Fruit fly (Drosophila melanogaster): ENCODE results near the gene wake.

The wake gene

DNA sequence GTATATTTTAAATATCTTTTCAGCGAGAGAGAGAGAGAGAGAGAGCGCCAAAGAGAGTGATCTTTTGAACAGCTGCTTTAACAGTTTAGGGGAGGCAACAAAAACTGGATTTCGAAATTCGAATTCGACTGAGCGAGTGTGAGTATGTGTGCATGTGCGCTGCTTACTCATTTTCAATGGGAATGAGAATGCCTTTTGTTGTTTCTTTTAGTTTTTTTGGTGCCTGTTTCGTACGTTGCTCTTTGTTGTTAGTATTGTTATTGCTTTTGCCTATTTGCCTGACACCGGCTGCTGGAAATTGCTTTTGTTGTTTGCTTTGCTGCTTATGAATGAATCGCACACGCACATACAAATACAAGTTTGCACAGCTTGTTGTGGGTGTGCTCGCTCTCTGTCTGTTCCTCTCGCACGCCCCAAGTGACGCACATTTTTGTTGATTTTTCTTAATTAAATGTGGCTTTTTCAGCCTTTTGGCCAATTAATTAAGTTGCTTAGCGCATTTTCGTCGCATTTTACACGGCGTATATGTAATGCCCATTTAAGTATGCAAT is 12.7 kb upstream of the wake start:
- TF ChIP-seq CG17801 (GFP tag; optimal IDR thresholded peaks at IDR 0.05; ENCODE audit: partially characterized antibody) = peak; percentile 65

DNA sequence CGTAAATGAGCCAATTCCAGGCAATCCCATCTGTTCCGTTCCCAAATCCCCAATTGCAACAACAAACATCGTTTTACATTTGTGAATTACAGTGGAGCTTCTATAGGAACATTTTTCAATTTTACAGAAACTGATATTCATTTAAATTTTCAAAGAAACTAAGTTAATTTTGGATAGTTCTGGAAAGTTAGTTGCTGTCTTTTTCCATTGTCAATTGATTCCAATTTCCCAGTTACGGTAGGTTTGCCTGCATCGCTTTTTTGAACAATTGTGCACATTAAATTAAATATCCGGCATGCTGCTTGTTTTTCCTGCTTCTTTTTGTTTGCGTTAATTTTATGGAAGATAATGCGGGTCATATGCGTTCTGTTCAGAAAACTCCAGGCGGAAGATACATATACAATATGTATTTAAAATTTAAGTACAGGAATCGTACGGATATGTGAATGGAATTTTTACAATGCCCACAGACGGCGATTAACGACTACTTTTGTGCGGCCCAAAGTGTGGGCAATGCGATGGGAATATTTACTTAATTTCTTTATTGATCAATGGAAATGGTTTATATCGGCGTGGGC is 11.6 kb upstream of the wake start:
- no peak for TF ChIP-seq CG17801 (GFP tag; optimal IDR thresholded peaks at IDR 0.05; ENCODE audit: partially characterized antibody)

DNA sequence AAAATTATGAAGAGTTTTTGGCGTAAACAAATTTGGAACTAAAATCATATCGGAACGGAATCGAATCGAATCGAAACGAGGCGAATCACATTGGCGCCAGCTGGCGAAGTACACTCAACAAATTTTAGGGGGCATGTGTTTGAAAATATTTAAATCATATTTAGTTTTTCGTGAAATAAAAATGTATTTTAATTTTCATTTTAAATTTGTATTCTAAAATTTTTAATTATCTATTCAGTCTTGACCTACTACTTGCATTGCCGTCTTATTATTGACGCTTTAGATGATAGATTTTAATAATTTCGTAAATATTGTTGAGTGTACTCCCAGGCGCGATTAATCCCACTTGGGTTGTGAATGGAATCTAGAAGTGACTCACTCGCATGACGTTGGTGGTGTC is 10.4 kb upstream of the wake start:
- TF ChIP-seq CG17801 (GFP tag; optimal IDR thresholded peaks at IDR 0.05; ENCODE audit: partially characterized antibody) = no peak

DNA sequence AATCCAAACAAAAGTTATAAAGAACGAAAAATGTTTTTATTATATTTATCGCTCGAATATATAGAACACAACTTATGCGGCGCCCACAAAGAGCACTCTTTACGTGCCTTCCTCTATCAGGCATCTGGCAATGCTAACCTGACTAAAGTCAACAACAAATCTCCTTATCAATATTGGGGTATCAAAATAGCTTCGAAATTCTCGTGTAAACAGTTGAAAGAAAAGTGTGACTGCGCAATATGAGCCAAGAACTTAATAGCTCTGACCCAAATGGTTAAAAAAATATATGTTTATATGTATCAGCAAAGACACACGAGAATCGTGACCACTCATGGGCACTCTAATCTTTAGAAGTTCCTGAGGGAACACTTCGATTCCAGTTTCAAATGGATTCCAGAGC is 8.5 kb upstream of the wake start:
- no peak for TF ChIP-seq CG17801 (GFP tag; optimal IDR thresholded peaks at IDR 0.05; ENCODE audit: partially characterized antibody)

DNA sequence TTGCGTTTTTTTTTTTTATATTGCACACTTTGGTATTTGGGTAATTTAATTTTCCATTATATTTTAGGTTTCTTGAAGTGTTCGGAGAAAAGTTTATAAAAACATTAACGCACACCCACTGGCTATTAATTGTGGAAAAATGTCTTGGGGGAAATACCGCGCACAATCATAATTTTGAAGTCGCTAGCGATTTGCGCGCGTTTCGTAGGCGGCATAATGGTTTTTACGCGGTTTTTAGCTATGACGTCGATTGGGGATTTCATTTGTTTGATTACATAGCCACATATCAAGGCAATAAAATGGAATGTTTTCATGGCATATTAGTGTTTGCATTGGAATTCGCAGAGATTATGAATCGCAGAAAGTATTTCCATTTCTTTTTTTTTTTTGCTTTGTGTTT is 7.4 kb upstream of the wake start:
- TF ChIP-seq CG17801 (GFP tag; optimal IDR thresholded peaks at IDR 0.05; ENCODE audit: partially characterized antibody) = no peak

DNA sequence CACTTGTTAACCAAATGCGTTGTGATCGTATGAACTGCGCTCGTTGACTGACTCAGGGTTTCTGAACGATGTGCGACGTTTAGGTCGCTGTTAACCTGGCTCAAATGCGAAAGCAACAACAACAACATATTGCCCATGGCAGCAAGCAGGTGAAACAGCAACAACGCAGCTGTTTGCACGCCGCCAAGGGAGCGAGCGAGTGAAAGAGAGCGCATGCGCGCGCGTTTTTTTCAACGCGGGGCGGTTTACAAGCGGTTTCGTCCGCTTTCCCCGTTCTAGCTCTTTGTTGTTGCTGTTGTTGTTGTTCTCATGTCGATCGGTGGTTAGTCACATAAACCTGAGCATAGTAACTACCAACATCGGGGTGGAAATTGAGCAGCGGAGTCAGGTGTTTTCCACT is 6.6 kb upstream of the wake start:
- no peak for TF ChIP-seq CG17801 (GFP tag; optimal IDR thresholded peaks at IDR 0.05; ENCODE audit: partially characterized antibody)

DNA sequence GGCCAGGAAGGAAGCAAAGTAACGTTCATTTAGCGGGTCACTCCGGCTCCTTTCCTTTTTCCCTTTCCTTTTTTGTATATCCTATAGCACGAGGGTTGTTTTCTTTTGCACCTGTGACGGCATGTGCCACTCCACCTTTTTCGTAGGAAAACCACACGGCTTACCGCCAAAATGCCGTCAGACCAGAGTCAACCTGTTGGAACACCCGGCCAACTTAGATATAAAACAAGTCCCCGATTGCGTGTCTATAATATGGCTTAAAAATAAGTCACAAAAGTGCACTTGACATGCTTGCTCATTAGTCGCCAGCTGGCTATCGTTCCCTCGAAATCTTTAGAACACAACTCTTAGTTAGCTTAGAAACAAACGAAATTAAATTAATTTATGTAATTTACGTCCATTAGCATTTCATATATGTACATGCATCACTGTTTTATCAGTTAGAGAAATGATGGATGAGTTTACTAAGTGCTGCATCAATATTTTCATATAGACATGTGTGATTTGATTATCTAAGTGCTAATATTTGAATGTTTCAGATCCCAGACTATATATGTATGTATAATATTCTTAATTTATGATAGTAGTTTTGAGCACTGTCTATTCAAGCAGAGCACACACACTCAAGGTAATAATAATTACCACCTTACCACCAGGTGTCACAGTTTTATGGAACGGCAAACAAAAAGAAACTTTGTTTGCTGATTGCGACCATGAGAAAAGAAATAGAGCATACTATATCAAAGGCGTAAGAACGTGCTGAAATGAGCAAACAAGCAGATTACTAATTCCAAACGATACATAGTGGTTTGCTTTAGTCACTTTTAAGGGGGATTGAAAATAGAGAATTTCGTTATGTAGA is 4.8 kb upstream of the wake start:
- no peak for TF ChIP-seq CG17801 (GFP tag; optimal IDR thresholded peaks at IDR 0.05; ENCODE audit: partially characterized antibody)

DNA sequence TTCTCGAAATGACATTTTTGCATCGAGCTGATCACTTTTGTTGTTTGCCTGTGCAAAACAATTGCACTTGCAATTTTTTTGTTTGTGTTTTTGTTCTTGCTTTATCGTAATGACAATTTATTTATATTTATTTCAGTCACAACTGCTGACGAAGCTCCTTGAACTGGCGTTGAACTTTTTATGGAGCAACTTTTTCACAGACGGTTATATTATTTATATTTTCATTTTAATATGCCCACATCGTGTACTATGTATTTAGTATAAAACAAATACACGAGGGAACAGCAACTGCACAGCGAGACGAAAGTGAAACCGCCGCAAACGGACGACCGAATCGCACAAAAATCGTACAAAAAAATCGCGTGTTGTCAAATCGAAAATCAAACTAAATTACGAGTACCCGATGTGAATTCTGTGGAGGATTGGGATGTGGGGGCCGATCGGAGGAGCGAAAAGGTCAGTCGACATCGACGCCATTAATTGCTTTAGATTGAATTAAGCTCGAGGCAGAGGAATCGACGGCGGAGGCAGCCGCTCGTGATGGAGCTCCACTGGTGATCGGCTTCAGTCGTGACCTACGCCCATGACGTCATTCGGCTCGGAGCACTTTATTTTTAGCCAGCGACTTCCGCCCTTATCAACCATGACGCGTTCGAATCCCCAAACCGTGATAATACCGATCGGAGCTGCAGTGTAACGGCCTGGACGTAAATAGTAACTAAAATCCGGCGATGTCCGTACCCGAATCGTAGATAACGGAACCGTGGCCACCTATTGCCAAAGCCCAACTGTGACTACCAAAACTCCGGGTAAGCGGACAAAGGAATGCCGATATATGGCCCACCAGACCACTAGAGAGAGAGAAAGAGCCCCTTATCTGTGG is 3.7 kb upstream of the wake start:
- peak; percentile 75 for TF ChIP-seq CG17801 (GFP tag; optimal IDR thresholded peaks at IDR 0.05; ENCODE audit: partially characterized antibody)

DNA sequence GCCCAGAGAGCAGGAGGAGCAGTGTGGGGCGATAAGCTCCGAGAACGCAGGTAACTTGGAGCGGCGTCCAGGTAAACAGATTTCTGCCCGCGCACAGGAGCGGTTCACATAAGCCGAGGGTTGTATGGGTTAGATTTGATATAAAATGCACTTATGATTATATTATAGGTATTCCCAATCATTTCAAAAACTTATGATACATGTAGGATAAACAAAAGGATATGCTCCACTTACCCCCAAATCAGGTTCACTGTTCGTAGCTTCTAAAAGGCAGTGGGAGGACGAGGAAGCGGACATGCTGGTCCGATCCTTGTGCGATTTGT is 3.1 kb upstream of the wake start:
- no peak for TF ChIP-seq CG17801 (GFP tag; optimal IDR thresholded peaks at IDR 0.05; ENCODE audit: partially characterized antibody)

DNA sequence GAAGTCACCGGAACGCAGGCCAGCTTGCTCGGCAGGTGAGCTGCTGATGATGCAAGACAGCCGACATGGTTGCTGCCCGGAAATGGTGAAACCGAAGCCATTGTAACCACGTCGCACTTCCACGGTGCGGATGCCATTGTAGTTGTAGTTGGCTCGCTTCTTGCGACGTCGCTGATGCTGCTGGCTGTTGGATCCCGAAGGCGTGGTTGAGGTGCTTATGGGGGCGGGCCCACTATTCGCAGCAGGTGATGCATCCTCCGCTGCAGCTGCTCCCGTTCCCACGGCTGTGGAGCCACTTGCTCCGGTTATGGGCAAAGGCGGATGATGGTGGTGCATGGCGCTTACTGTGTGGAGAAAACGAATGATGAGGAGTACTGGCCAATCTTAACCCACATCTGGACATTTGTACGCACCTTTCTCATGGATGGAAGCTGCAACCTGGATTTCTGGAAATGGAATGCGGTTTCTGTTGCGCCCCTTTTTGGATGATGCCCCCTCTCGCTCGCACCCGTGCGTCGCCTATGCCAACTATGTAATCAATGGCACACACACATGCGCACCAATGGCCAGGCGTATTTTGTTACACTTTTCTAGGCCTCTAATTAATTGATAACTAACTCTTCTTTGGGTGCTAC is 887 bp upstream of the wake start:
- TF ChIP-seq CG17801 (GFP tag; optimal IDR thresholded peaks at IDR 0.05; ENCODE audit: partially characterized antibody) = no peak

DNA sequence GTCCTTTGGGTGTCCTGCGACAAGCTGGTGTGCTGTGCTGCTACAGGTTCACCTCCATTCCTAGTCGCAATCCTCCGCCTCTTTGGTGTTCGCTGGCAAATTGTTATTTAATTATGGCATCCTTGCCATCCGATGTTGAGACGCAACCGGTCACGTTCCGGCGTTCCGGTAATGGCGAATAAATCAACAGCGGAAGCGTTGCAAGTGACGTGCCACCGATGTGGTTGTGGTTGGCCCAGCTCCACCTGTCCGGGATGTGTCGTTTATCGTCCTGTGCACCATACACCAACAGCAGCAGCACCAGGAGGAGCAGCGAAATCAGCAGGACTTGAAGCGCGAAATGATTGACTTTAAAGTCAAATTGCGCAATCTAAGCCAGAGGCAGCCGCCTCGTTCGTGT is 10.3 kb downstream of the wake start:
- no peak for TF ChIP-seq CG17801 (GFP tag; optimal IDR thresholded peaks at IDR 0.05; ENCODE audit: partially characterized antibody)

DNA sequence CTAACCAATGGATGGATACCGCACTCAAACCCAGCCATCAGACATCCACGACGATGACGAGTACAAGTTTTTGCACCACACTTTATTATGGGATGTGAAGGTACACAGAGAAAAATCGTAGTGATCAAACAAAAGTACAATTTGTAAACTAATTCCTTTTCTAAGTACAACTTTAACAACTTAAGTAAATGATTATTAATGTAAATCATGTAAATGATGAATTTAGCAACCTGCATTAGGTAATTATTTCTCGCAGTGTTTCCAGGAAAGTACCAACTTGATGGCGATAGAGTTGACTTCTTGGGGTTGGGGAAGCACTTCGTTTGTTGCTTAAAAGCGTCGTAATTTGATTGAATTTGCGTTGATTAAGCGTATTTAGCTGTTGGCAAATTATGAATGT is 23.5 kb downstream of the wake start:
- no peak for TF ChIP-seq CG17801 (GFP tag; optimal IDR thresholded peaks at IDR 0.05; ENCODE audit: partially characterized antibody)

DNA sequence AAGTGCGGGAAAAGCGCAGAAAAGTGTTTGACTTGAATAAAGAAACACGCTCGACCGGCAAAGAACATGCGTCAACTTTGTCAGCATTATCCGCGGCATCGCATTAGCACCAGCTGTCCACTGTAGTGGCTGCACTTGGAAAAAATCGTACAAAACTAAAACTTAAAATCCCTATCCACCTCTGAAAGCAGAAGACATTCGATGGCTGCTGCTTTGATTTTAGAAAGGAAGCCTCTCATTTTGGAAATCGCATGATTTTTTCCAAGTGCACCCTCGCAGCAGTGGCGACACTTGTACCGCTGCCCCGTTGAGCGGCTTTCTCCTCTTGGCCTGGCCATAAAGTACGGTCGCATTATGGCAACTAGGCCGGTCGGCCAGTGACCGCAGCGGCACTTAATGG is 24.7 kb downstream of the wake start:
- no peak for TF ChIP-seq CG17801 (GFP tag; optimal IDR thresholded peaks at IDR 0.05; ENCODE audit: partially characterized antibody)

DNA sequence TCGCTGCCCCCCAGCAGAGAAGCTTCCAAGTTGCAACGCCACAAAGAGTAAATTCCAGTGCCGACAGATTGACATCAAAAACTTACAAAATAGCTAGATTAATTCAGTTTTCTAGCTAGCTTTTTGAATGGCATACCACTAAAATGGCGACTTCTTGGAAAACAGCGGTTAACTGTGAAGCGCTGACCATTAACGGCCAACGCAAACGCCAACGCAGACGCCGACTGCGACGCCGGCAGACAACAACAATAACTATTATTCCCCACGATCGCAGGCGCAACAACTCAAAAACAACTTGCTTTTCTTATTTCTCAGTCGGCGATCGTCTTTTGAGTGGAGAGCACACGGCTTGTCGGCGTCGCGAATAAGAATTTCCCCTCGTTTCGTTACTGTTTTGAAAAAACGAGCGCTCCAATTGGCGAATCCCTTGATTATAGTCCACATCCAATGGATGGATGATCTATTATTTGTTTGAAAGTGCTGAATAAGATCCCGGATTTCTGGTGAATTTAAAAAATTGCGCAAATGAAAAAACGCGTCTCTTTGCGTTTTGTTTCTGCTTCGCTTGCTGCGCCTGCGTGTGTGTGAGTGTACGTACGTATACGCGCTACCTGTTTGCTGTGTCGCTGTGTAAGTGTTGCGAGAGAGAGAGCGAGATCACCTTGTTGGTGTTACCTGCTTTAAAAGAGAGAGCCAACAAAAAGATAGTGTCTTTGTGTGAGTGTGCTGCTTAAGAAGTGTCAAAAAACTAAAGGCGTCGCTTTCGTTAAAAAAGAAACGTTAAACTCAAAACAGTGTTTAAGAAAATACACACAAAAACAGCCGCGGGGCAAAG is 27.1 kb downstream of the wake start:
- TF ChIP-seq CG17801 (GFP tag; optimal IDR thresholded peaks at IDR 0.05; ENCODE audit: partially characterized antibody) = peak; percentile 49

Data from ovary, adult (tissue).